Worm (Caenorhabditis elegans): ENCODE results near the gene B0250.5.
A peak's percentile ranks its signal among the peaks of the same experiment; 100 is the strongest.

The B0250.5 gene

ce11 chrV:20455637-20456036 lies 38.1 kb upstream of the B0250.5 start (continued):
- TF ChIP-seq efl-1 (optimal IDR thresholded peaks at IDR 0.05) (peak in 1 of 2 experiments; percentile 23), efl-1 (GFP tag; optimal IDR thresholded peaks at IDR 0.05 in 1 of 2) (peak in 1 of 2 experiments; percentile 73), jun-1 (tag; optimal IDR thresholded peaks at IDR 0.05) (no peak), aha-1 (tag; optimal IDR thresholded peaks at IDR 0.05) (no peak), nhr-237 (tag; optimal IDR thresholded peaks at IDR 0.05) (no peak), fos-1 (tag; optimal IDR thresholded peaks at IDR 0.05) (no peak), nhr-47 (tag; optimal IDR thresholded peaks at IDR 0.05) (peak; percentile 59), lin-39 (tag; optimal IDR thresholded peaks at IDR 0.05) (peak; percentile 13), lsy-2 (tag; optimal IDR thresholded peaks at IDR 0.05) (peak in 1 of 2 experiments; percentile 3), efl-3 (GFP tag; optimal IDR thresholded peaks at IDR 0.05) (no peak), swsn-7 (tag; optimal IDR thresholded peaks at IDR 0.05) (peak; percentile 59), ceh-88 (GFP tag; IDR thresholded peaks at IDR 0.05) (no peak), nhr-77 (tag; optimal IDR thresholded peaks at IDR 0.05) (no peak), tlp-1 (tag; optimal IDR thresholded peaks at IDR 0.05) (no peak), ceh-8 (GFP tag; optimal IDR thresholded peaks at IDR 0.05) (no peak), ztf-11 (tag; optimal IDR thresholded peaks at IDR 0.05) (no peak), F16B12.6 (tag; optimal IDR thresholded peaks at IDR 0.05) (no peak), snpc-4 (tag; optimal IDR thresholded peaks at IDR 0.05) (peak; percentile 98), nhr-28 (tag; optimal IDR thresholded peaks at IDR 0.05) (no peak), mab-9 (GFP tag; IDR thresholded peaks at IDR 0.05) (no peak), elt-3 (tag; optimal IDR thresholded peaks at IDR 0.05) (no peak), ceh-82 (tag; optimal IDR thresholded peaks at IDR 0.05) (peak in 2 of 3 experiments; percentile 16 to 18), lin-35 (GFP tag; optimal IDR thresholded peaks at IDR 0.05) (peak in 1 of 2 experiments; percentile 10), isw-1 (GFP tag; IDR thresholded peaks at IDR 0.05) (no peak), lin-13 (GFP tag; optimal IDR thresholded peaks at IDR 0.05) (no peak), blmp-1 (tag; optimal IDR thresholded peaks at IDR 0.05) (no peak), rnt-1 (tag; optimal IDR thresholded peaks at IDR 0.05) (peak; percentile 92), C04F5.9 (tag; optimal IDR thresholded peaks at IDR 0.05) (no peak), snu-23 (GFP tag; optimal IDR thresholded peaks at IDR 0.05) (peak; percentile 52), nhr-11 (tag; optimal IDR thresholded peaks at IDR 0.05) (no peak), dsc-1 (tag; optimal IDR thresholded peaks at IDR 0.05) (peak; percentile 54), ets-5 (GFP tag; IDR thresholded peaks at IDR 0.05) (no peak), egl-27 (tag; optimal IDR thresholded peaks at IDR 0.05) (no peak), nhr-19 (GFP tag; conservative IDR thresholded peaks at IDR 0.05) (peak; percentile 41), mdl-1 (tag; optimal IDR thresholded peaks at IDR 0.05) (peak in 1 of 2 experiments; percentile 20)

ce11 chrV:20457155-20457554 lies 36.6 kb upstream of the B0250.5 start:
- no peak for TF ChIP-seq irx-1 (tag; optimal IDR thresholded peaks at IDR 0.05)
- TF ChIP-seq ceh-82 (tag; optimal IDR thresholded peaks at IDR 0.05): peak in 1 of 3 experiments; percentile 8
- peak; percentile 10 for TF ChIP-seq pag-3 (tag; optimal IDR thresholded peaks at IDR 0.05; ENCODE audit: borderline replicate concordance, insufficient read depth)
- no peak for TF ChIP-seq alr-1 (tag; optimal IDR thresholded peaks at IDR 0.05; ENCODE audit: borderline replicate concordance)
- TF ChIP-seq dsc-1 (tag; optimal IDR thresholded peaks at IDR 0.05): peak; percentile 44

ce11 chrV:20460808-20461207 lies 32.9 kb upstream of the B0250.5 start, which contains the start of gene B0250.18:
Gene B0250.18, minus strand, starts transcription at chrV:20460908.
- no peak for TF ChIP-seq mef-2 (tag; optimal IDR thresholded peaks at IDR 0.05)
- no peak for TF ChIP-seq mep-1 (tag; optimal IDR thresholded peaks at IDR 0.05)
- TF ChIP-seq ztf-4 (tag; optimal IDR thresholded peaks at IDR 0.05): no peak
- no peak for TF ChIP-seq nhr-71 (tag; optimal IDR thresholded peaks at IDR 0.05)
- TF ChIP-seq dsc-1 (tag; optimal IDR thresholded peaks at IDR 0.05): no peak
- no peak for TF ChIP-seq sox-4 (tag; optimal IDR thresholded peaks at IDR 0.05)
- no peak for TF ChIP-seq nhr-28 (tag; optimal IDR thresholded peaks at IDR 0.05)
- no peak for TF ChIP-seq ceh-90 (tag; optimal IDR thresholded peaks at IDR 0.05)
